Worm (Caenorhabditis elegans): Measurements from ENCODE around the gene Y51H7C.9.

DNA sequence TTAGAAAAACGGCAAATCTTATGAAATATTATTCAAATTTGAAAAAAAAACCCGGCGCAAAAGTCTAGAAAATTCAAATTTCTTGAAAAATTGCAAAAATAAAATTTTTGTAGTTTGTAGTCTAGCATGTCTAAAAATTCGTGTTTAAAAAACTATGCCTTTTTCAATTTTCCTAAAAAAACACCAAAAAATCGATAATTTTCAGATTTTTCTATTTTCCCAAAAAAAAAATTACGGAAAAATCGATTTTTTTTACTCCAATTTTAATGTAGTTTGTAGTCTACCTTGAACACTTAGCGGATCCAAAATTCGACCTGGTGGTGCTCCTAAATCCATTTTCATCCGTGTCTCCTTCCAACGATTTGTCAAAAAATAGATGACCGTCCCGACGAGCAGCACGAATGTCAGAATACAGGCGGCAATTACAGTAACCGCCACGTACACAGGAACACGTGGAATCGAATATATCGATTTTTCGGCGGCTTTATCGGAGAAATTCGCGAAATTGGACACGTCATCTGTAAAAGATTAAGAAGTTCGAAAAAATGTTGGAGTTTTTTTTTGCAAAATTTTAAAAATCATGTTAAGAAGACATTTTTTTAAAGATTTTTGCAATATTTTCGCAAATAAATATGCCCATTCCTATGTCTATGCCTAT lies 9.7 kb upstream of the Y51H7C.9 start:
- TF ChIP-seq ztf-11 (tag; optimal IDR thresholded peaks at IDR 0.05) (no peak), pax-3 (tag; optimal IDR thresholded peaks at IDR 0.05) (no peak), nhr-12 (tag; optimal IDR thresholded peaks at IDR 0.05) (no peak), alr-1 (tag; optimal IDR thresholded peaks at IDR 0.05; ENCODE audit: borderline replicate concordance) (no peak), nhr-76 (tag; optimal IDR thresholded peaks at IDR 0.05) (no peak), unc-130 (tag; optimal IDR thresholded peaks at IDR 0.05) (no peak), snpc-4 (tag; optimal IDR thresholded peaks at IDR 0.05) (no peak), skn-1 (tag; optimal IDR thresholded peaks at IDR 0.05) (no peak), aly-2 (tag; optimal IDR thresholded peaks at IDR 0.05) (no peak)

All from whole organism, L1 larva.